Worm (Caenorhabditis elegans): ENCODE data around the gene F49F1.2.

DNA sequence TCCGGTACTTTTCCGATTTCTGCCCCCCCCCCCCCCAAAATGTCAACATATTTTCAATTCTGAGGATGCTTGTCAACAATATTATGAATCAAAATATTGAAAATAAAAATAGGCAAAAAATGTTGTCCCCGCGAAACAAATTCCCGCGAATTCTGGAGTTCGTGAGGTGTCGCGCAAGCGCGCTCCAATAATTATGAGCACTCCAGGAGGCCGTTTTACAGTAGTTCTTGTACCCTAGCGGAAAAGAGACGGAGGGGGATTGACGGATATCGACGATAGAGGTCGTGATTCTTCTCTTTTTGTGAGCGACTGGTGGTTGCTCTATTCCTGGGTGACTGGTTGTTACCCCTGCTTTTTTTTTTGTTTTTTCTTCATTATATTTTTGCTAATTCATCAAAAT, 44.9 kb upstream of the F49F1.2 start:
- TF ChIP-seq ama-1 (optimal IDR thresholded peaks at IDR 0.05): no peak
- no peak for TF ChIP-seq nhr-77 (tag; optimal IDR thresholded peaks at IDR 0.05)
- TF ChIP-seq nhr-11 (tag; optimal IDR thresholded peaks at IDR 0.05): no peak
- TF ChIP-seq Y55F3AM.14 (GFP tag; optimal IDR thresholded peaks at IDR 0.05): no peak
- no peak for TF ChIP-seq R02D3.7 (tag; optimal IDR thresholded peaks at IDR 0.05)
- no peak for TF ChIP-seq nhr-129 (tag; optimal IDR thresholded peaks at IDR 0.05)
- no peak for TF ChIP-seq F13H6.1 (tag; optimal IDR thresholded peaks at IDR 0.05)
- TF ChIP-seq ceh-82 (tag; optimal IDR thresholded peaks at IDR 0.05): no peak
- TF ChIP-seq aly-2 (tag; optimal IDR thresholded peaks at IDR 0.05): no peak
- TF ChIP-seq fos-1 (tag; optimal IDR thresholded peaks at IDR 0.05): no peak
- no peak for TF ChIP-seq blmp-1 (tag; optimal IDR thresholded peaks at IDR 0.05; ENCODE audit: insufficient read depth)
- TF ChIP-seq elt-1 (tag; optimal IDR thresholded peaks at IDR 0.05): no peak
- no peak for TF ChIP-seq ZK546.5 (tag; optimal IDR thresholded peaks at IDR 0.05)
- TF ChIP-seq unc-62 (GFP tag; optimal IDR thresholded peaks at IDR 0.05): no peak
